Worm (Caenorhabditis elegans) whole organism, midembryonic: ENCODE data around the gene wrb-1.

Source experiments
- T22C8.4 ChIP-seq: fragments of 200-800 bp; sonication (Bioruptor generic); IDR thresholded peaks from 2 replicates; pipeline ENCODE4 v1.3.6; 2022; ENCODE audit warnings: missing genetic modification characterization, missing compliant biosample characterization
- cog-1 ChIP-seq: sonication (generic microtip); optimal IDR thresholded peaks from 2 replicates; lab custom pipeline; 2016; ENCODE audit warnings: missing genetic modification characterization, missing compliant biosample characterization
- flt-1 ChIP-seq: fragments of 200-800 bp; sonication (Bioruptor generic); IDR thresholded peaks from 2 replicates; pipeline ENCODE4 v1.3.6; 2022; ENCODE audit warnings: missing genetic modification characterization, missing compliant biosample characterization
- klf-2 ChIP-seq: fragments of 200-800 bp; sonication (Bioruptor generic); conservative IDR thresholded peaks from 2 replicates; pipeline ENCODE4 v1.3.6; 2022; ENCODE audit warnings: missing genetic modification reagents, missing genetic modification characterization, missing compliant biosample characterization
- med-1 ChIP-seq: sonication (generic microtip); optimal IDR thresholded peaks from 2 replicates; lab custom pipeline; 2017; ENCODE audit warnings: missing genetic modification characterization, mild to moderate bottlenecking, missing compliant biosample characterization, antibody characterized with exemption, missing genetic modification reagents; ENCODE audit not compliant: insufficient read depth
- tab-1 ChIP-seq: fragments of 200-800 bp; sonication (Bioruptor generic); IDR thresholded peaks from 2 replicates; pipeline ENCODE4 v1.3.6; 2022; ENCODE audit warnings: missing genetic modification characterization, missing compliant biosample characterization
- ztf-23 ChIP-seq: fragments of 200-800 bp; sonication (Bioruptor generic); IDR thresholded peaks from 2 replicates; pipeline ENCODE4 v1.3.6; 2022; ENCODE audit warnings: missing genetic modification reagents, missing genetic modification characterization, missing compliant biosample characterization
- ztf-29 ChIP-seq: fragments of 200-800 bp; sonication (Bioruptor generic); IDR thresholded peaks from 2 replicates; pipeline ENCODE4 v1.3.6; 2022; ENCODE audit warnings: missing genetic modification reagents, missing genetic modification characterization, missing compliant biosample characterization

DNA sequence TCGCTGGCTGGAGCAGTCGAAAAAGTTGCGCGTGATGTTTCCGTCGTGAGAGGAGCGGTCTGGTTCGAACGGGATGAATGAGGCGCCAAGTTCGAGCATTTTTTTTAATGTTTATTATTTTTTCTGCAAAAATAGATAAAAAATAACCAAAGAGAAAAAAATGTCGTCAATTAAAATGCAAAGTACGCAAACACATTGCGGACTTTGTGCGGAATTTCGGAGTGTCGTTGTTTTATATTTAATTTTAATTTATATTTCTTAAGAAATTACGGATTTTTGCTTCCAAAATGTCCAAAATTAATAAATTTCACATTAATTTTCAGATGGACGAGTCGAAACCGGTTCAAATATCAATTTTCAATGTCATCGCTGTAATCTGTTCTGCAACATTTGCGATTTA is at the start of gene wrb-1, which contains the start of gene Y50D4A.4:
- TF ChIP-seq flt-1 = no peak
- TF ChIP-seq cog-1 (tag; lab: Kevin White, UChicago) = no peak
- no peak for TF ChIP-seq ztf-23 (GFP tag; lab: Robert Waterston, UW)
- TF ChIP-seq klf-2 (GFP tag; lab: Robert Waterston, UW) = no peak
- TF ChIP-seq T22C8.4 = no peak
- TF ChIP-seq ztf-29 (GFP tag; lab: Robert Waterston, UW) = no peak
- no peak for TF ChIP-seq tab-1 (GFP tag; lab: Robert Waterston, UW)
- no peak for TF ChIP-seq med-1
